Worm (Caenorhabditis elegans) whole organism, mixed stage, embryonic: ENCODE measurements around the gene rhy-1.

Source experiments
- M03D4.4 ChIP-seq: sonication (generic microtip); optimal IDR thresholded peaks from 2 replicates; lab custom pipeline; 2017; ENCODE audit warnings: mild to moderate bottlenecking, missing genetic modification characterization, missing compliant biosample characterization
- bed-3 ChIP-seq: fragments of 200-800 bp; sonication (Bioruptor generic); optimal IDR thresholded peaks from 3 replicates; lab custom pipeline; 2018; ENCODE audit warnings: mild to moderate bottlenecking, missing genetic modification characterization, moderate library complexity, missing compliant biosample characterization
- blmp-1 ChIP-seq: fragments of 150-350 bp; optimal IDR thresholded peaks from 2 replicates; lab custom pipeline; 2014; ENCODE audit warnings: missing biosample characterization, missing genetic modification characterization
- ceh-39 ChIP-seq: fragments of 150-350 bp; optimal IDR thresholded peaks from 2 replicates; lab custom pipeline; 2014; ENCODE audit warnings: missing biosample characterization, missing genetic modification characterization
- ceh-43 ChIP-seq: fragments of 200-800 bp; sonication (Bioruptor generic); optimal IDR thresholded peaks from 2 replicates; lab custom pipeline; 2018; ENCODE audit warnings: mild to moderate bottlenecking, missing genetic modification characterization, moderate library complexity, missing compliant biosample characterization
- ces-1 ChIP-seq: fragments of 150-350 bp; optimal IDR thresholded peaks from 2 replicates; lab custom pipeline; 2014; ENCODE audit warnings: missing biosample characterization, missing genetic modification reagents, missing genetic modification characterization
- cnd-1 ChIP-seq: fragments of 200-800 bp; sonication (Bioruptor generic); optimal IDR thresholded peaks from 2 replicates; lab custom pipeline; 2018; ENCODE audit warnings: mild to moderate bottlenecking, missing genetic modification characterization, missing compliant biosample characterization
- drap-1 ChIP-seq: fragments of 200-800 bp; sonication (Bioruptor generic); optimal IDR thresholded peaks from 3 replicates; lab custom pipeline; 2018; ENCODE audit warnings: mild to moderate bottlenecking, missing genetic modification characterization, missing compliant biosample characterization
- elt-1 ChIP-seq: sonication (generic microtip); optimal IDR thresholded peaks from 2 replicates; lab custom pipeline; 2017; ENCODE audit warnings: missing genetic modification characterization, mild to moderate bottlenecking, missing compliant biosample characterization, antibody characterized with exemption, moderate library complexity, borderline replicate concordance; ENCODE audit not compliant: insufficient read depth
- elt-3 ChIP-seq: fragments of 150-350 bp; optimal IDR thresholded peaks from 2 replicates; lab custom pipeline; 2014; ENCODE audit warnings: missing biosample characterization, missing genetic modification characterization
- flh-1 ChIP-seq: fragments of 200-800 bp; sonication (Bioruptor generic); optimal IDR thresholded peaks from 2 replicates; lab custom pipeline; 2018; ENCODE audit warnings: mild to moderate bottlenecking, missing genetic modification characterization, moderate library complexity, missing compliant biosample characterization
- ham-2 ChIP-seq: fragments of 200-800 bp; sonication (Bioruptor generic); optimal IDR thresholded peaks from 2 replicates; lab custom pipeline; 2018; ENCODE audit warnings: mild to moderate bottlenecking, missing genetic modification characterization, missing compliant biosample characterization
- hlh-1 ChIP-seq: fragments of 150-350 bp; optimal IDR thresholded peaks from 2 replicates; lab custom pipeline; 2014; ENCODE audit warnings: missing biosample characterization, missing genetic modification reagents, missing genetic modification characterization
- lin-13 ChIP-seq: fragments of 150-350 bp; optimal IDR thresholded peaks from 2 replicates; lab custom pipeline; 2014; ENCODE audit warnings: missing biosample characterization, missing genetic modification characterization
- lin-32 ChIP-seq: fragments of 200-800 bp; sonication (Bioruptor generic); optimal IDR thresholded peaks from 2 replicates; lab custom pipeline; 2018; ENCODE audit warnings: mild to moderate bottlenecking, missing genetic modification characterization, missing compliant biosample characterization
- lsy-2 ChIP-seq: fragments of 150-350 bp; optimal IDR thresholded peaks from 2 replicates; lab custom pipeline; 2014; ENCODE audit warnings: missing biosample characterization, missing genetic modification characterization
- mab-5 ChIP-seq: fragments of 150-350 bp; optimal IDR thresholded peaks from 2 replicates; lab custom pipeline; 2014; ENCODE audit warnings: missing biosample characterization, missing genetic modification characterization
- mep-1 ChIP-seq: fragments of 150-350 bp; optimal IDR thresholded peaks from 2 replicates; lab custom pipeline; 2017; ENCODE audit warnings: missing biosample characterization, missing genetic modification reagents, missing genetic modification characterization, inconsistent platforms
- mls-2 ChIP-seq: sonication (generic microtip); optimal IDR thresholded peaks from 2 replicates; lab custom pipeline; 2016; ENCODE audit warnings: mild to moderate bottlenecking, missing genetic modification characterization, moderate library complexity, missing compliant biosample characterization
- nhr-2 ChIP-seq: fragments of 150-350 bp; optimal IDR thresholded peaks from 2 replicates; lab custom pipeline; 2014; ENCODE audit warnings: missing biosample characterization, missing genetic modification characterization
- nhr-28 ChIP-seq: fragments of 150-350 bp; optimal IDR thresholded peaks from 2 replicates; lab custom pipeline; 2014; ENCODE audit warnings: missing biosample characterization, missing genetic modification characterization
- nhr-76 ChIP-seq: sonication (generic microtip); optimal IDR thresholded peaks from 2 replicates; lab custom pipeline; 2017; ENCODE audit warnings: missing biosample characterization, missing genetic modification characterization
- pha-4 ChIP-seq: fragments of 150-350 bp; optimal IDR thresholded peaks from 2 replicates; lab custom pipeline; 2018; ENCODE audit warnings: missing biosample characterization, missing genetic modification reagents, missing genetic modification characterization
- sem-2 ChIP-seq: fragments of 200-800 bp; sonication (Bioruptor generic); optimal IDR thresholded peaks from 2 replicates; lab custom pipeline; 2018; ENCODE audit warnings: mild to moderate bottlenecking, missing genetic modification characterization, missing compliant biosample characterization
- snpc-4 ChIP-seq: fragments of 150-350 bp; optimal IDR thresholded peaks from 2 replicates; lab custom pipeline; 2014; ENCODE audit warnings: missing biosample characterization, missing genetic modification characterization
- sptf-1 ChIP-seq: sonication (generic microtip); optimal IDR thresholded peaks from 2 replicates; lab custom pipeline; 2017; ENCODE audit warnings: mild to moderate bottlenecking, missing genetic modification characterization, moderate library complexity, missing compliant biosample characterization
- tbx-8 ChIP-seq: fragments of 200-800 bp; sonication (Bioruptor generic); optimal IDR thresholded peaks from 2 replicates; lab custom pipeline; 2018; ENCODE audit warnings: mild to moderate bottlenecking, missing genetic modification characterization, moderate library complexity, missing compliant biosample characterization
- unc-120 ChIP-seq: sonication (generic microtip); optimal IDR thresholded peaks from 2 replicates; lab custom pipeline; 2017; ENCODE audit warnings: missing genetic modification characterization, missing compliant biosample characterization; ENCODE audit not compliant: poor library complexity, severe bottlenecking
- unc-62 ChIP-seq: fragments of 150-350 bp; optimal IDR thresholded peaks from 2 replicates; lab custom pipeline; 2014; ENCODE audit warnings: missing biosample characterization, missing genetic modification reagents, missing genetic modification characterization
- zip-8 ChIP-seq: fragments of 150-350 bp; optimal IDR thresholded peaks from 2 replicates; lab custom pipeline; 2014; ENCODE audit warnings: missing biosample characterization, missing genetic modification characterization

rhy-1 gene

DNA sequence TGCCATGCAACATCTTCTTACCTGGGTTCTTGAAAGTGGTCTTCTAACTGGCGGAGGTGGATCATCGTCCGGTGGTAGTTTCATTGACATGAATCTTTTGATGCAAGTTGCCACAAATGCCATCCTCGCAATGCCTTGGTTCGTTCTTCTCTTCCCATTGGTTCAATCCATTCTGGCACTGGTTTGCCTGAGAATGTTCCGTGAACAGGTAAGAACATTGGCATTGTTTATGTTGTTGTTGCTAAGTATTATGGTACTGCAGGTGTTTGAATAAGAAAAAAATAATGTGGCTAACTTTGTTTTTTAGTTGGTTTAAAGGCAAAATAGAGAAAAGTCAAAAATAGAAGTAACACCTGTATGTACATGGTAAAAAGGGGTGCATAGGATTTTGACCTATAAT lies 17.4 kb upstream of the rhy-1 start:
- TF ChIP-seq flh-1 (GFP tag; lab: Kevin White, UChicago) (no peak), elt-3 (no peak), elt-1 (no peak), ceh-39 (no peak), ham-2 (GFP tag; lab: Kevin White, UChicago) (no peak), lsy-2 (no peak), blmp-1 (tag; lab: Kevin White, UChicago) (no peak), cnd-1 (tag; lab: Kevin White, UChicago) (no peak), drap-1 (GFP tag; lab: Kevin White, UChicago) (no peak), ceh-43 (no peak), lin-13 (tag; lab: Kevin White, UChicago) (no peak), nhr-28 (no peak)

DNA sequence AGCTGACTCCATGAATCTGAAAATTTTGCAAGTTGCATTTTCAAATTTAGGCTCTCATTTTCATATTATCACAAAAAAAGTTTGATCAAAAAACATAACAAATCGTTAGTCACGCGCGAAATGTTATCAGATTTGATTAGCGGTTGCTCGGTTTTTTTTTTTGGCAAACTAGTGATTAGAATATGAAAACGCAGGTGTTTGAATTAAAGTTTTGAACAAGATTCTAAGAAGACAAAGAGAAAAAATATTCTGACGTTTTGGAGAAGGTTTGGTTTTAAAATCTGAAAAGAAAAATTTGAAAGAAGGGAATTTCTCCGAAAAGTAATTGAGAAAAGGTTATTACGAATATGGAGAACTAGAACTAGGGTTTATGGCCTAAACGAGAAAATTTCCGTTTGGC lies 16.8 kb upstream of the rhy-1 start:
- TF ChIP-seq unc-62 (GFP tag; lab: Kevin White, UChicago) (no peak), drap-1 (GFP tag; lab: Kevin White, UChicago) (no peak)

DNA sequence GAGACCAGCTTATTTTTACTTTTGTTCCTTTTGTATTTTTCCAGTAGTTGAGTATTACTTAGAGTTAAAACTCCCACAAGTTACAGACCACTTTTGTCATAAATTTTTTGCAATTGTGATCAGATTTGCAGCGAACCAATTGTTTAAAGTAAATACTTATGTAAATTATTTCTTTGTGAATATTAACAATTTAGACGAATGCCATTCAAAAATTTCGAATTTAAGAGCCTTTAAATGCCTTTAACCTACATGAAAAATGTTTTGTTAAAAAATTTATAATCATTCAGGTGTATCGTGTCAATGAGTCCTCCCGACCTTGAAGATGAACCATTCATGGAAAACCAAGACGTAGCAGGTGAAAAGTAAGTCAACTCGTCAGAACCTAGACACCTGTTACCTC lies 15.2 kb upstream of the rhy-1 start, which contains the start of gene W07A12.4:
Gene W07A12.4 (plus strand): TSS at position 301 of the 400 bp plus-strand sequence.
- TF ChIP-seq mab-5 (no peak), nhr-76 (tag; lab: Kevin White, UChicago) (no peak), sptf-1 (tag; lab: Kevin White, UChicago) (no peak), mls-2 (tag; lab: Kevin White, UChicago) (no peak)
- TF ChIP-seq, all 35 proteins: peak for 0

DNA sequence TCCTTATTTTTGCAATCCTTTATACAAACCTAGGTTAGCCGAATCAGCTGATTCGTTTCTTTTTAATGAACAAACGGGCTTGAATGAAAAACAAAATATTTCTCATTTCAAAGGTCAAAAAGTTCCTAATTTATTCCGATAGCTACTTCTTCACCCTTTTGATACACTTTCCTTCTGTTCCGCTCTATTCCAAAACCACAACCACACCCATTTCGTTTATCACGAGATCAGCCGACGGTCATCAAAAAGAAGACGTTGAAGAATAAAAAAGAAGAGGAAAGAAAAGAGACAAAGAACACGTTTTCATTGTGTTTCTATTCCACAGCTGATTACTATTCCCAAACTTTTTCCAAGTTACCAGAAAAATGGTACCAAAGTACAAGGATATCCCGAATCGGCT lies 13.1 kb upstream of the rhy-1 start:
- TF ChIP-seq ceh-43, result no peak
- TF ChIP-seq lin-13 (tag; lab: Kevin White, UChicago), result no peak
- no peak for TF ChIP-seq unc-62 (GFP tag; lab: Kevin White, UChicago)
- no peak for TF ChIP-seq blmp-1 (tag; lab: Kevin White, UChicago)
- no peak for TF ChIP-seq ces-1
- TF ChIP-seq cnd-1 (tag; lab: Kevin White, UChicago), result no peak
- no peak for TF ChIP-seq mep-1 (tag; lab: Kevin White, UChicago)
- no peak for TF ChIP-seq zip-8 (tag; lab: Kevin White, UChicago)
- no peak for TF ChIP-seq ham-2 (GFP tag; lab: Kevin White, UChicago)
- TF ChIP-seq bed-3 (GFP tag; lab: Kevin White, UChicago), result no peak

DNA sequence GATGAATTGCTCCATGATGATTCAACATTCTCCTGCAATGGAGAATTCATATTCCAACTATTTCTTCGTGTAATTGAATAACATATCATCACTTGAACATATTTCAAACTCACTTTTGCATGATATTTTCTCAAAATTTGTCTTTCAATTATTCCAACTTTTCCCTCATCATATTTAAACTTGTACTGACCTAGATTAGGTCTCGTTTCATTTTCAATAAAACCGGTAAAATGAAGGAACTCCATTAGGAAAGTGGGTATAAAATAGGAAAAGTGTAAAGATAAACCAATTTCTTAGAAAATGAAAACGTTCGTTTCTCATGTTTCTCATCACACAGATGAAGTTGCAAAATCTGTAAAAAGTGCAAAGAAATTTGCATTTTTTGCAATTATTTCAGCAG lies 8.9 kb upstream of the rhy-1 start, which contains the start of gene col-78:
Gene col-78 (plus strand): TSS at position 301 of the 400 bp plus-strand sequence.
- TF ChIP-seq mls-2 (tag; lab: Kevin White, UChicago) (no peak), sptf-1 (tag; lab: Kevin White, UChicago) (no peak), lin-13 (tag; lab: Kevin White, UChicago) (no peak), cnd-1 (tag; lab: Kevin White, UChicago) (no peak), flh-1 (GFP tag; lab: Kevin White, UChicago) (no peak)

DNA sequence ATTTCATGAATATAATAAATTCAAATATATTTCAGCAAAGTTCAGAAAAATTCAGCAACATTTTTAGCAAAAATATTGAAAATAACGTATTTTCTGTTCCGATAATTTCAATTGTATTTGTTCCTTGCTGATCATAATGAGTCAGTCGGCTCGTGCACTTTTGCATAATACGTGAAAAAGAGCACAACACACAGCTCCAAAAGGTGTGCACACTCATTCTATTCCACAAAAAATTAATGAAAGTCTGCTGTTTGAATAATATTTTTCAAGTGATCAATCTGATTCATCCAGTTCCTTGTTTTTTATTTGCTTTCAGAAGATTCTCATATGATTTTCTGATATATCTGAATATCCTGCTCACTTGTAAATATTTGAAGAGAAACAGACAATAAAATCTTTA lies 6.8 kb upstream of the rhy-1 start:
- TF ChIP-seq sptf-1 (tag; lab: Kevin White, UChicago) (no peak), M03D4.4 (no peak), unc-120 (tag; lab: Kevin White, UChicago) (no peak), bed-3 (GFP tag; lab: Kevin White, UChicago) (no peak), drap-1 (GFP tag; lab: Kevin White, UChicago) (no peak), nhr-76 (tag; lab: Kevin White, UChicago) (no peak), ces-1 (no peak), unc-62 (GFP tag; lab: Kevin White, UChicago) (no peak), elt-1 (no peak), flh-1 (GFP tag; lab: Kevin White, UChicago) (no peak), ham-2 (GFP tag; lab: Kevin White, UChicago) (no peak), lsy-2 (no peak), mep-1 (tag; lab: Kevin White, UChicago) (no peak)

DNA sequence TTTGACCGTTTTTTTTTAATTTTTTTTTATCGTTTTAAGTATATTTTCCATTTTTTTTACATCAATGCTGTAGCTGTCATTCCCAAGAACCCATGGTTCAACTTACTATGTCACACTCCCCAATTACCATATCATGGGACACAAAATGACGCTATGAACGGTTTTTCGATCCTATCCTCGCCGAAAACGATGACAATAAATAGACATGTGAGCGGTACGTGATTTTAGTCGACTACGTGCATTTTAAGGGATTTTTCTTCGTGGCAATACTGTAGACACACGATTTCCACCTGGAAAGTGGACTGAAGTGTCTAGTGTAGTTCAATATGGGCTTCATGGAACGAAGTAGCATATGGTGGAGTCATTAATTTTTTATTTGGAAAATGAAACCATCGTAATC lies 4.9 kb upstream of the rhy-1 start:
- TF ChIP-seq sem-2 (GFP tag; lab: Kevin White, UChicago) (no peak), blmp-1 (tag; lab: Kevin White, UChicago) (no peak), nhr-2 (tag; lab: Kevin White, UChicago) (no peak), nhr-28 (no peak), flh-1 (GFP tag; lab: Kevin White, UChicago) (no peak), snpc-4 (no peak), ceh-43 (no peak), lin-32 (GFP tag; lab: Kevin White, UChicago) (no peak), hlh-1 (tag; lab: Kevin White, UChicago) (no peak), mab-5 (no peak), tbx-8 (no peak), ham-2 (GFP tag; lab: Kevin White, UChicago) (no peak), ceh-39 (no peak), elt-3 (no peak), mls-2 (tag; lab: Kevin White, UChicago) (no peak), unc-62 (GFP tag; lab: Kevin White, UChicago) (no peak), pha-4 (tag; lab: Kevin White, UChicago) (no peak), nhr-76 (tag; lab: Kevin White, UChicago) (no peak)
